Fruit fly (Drosophila melanogaster) whole organism, prepupa: ENCODE results near the gene CG1503.

Experiments used
- CG10669 ChIP-seq: fragments of 200-800 bp; sonication (Bioruptor generic); optimal IDR thresholded peaks from 3 replicates; lab custom pipeline; 2018; ENCODE audit warnings: missing biosample characterization, mild to moderate bottlenecking, missing genetic modification characterization, moderate library complexity
- CG16779 ChIP-seq: fragments of 200-800 bp; sonication (Bioruptor generic); optimal IDR thresholded peaks from 3 replicates; lab custom pipeline; 2017; ENCODE audit warnings: missing biosample characterization, mild to moderate bottlenecking, missing genetic modification characterization
- CG3032 ChIP-seq: fragments of 200-800 bp; optimal IDR thresholded peaks from 2 replicates; lab custom pipeline; 2019; ENCODE audit warnings: missing biosample characterization, mild to moderate bottlenecking, missing genetic modification characterization, moderate library complexity
- CG6276 ChIP-seq: fragments of 200-800 bp; sonication (Bioruptor generic); optimal IDR thresholded peaks from 2 replicates; lab custom pipeline; 2017; ENCODE audit warnings: missing biosample characterization, mild to moderate bottlenecking, missing genetic modification characterization
- CG6808 ChIP-seq: fragments of 200-800 bp; sonication (Bioruptor generic); optimal IDR thresholded peaks from 3 replicates; lab custom pipeline; 2017; ENCODE audit warnings: missing biosample characterization, missing genetic modification characterization, mild to moderate bottlenecking, moderate library complexity, missing genetic modification reagents
- CG8319 ChIP-seq: fragments of 200-800 bp; sonication (Bioruptor generic); optimal IDR thresholded peaks from 3 replicates; lab custom pipeline; 2016; ENCODE audit warnings: missing biosample characterization, missing genetic modification characterization
- Eip78C ChIP-seq: fragments of 200-800 bp; sonication (Bioruptor generic); peaks from one replicate; lab custom pipeline; 2016; ENCODE audit warnings: missing biosample characterization, missing genetic modification characterization
- Met ChIP-seq: fragments of 200-800 bp; sonication (Bioruptor generic); optimal IDR thresholded peaks from 3 replicates; lab custom pipeline; 2016; ENCODE audit warnings: missing biosample characterization, missing genetic modification characterization
- Sox102F ChIP-seq: fragments of 200-800 bp; sonication (Bioruptor generic); optimal IDR thresholded peaks from 2 replicates; lab custom pipeline; 2016; ENCODE audit warnings: missing biosample characterization, mild to moderate bottlenecking, missing genetic modification characterization
- dsx ChIP-seq: fragments of 200-800 bp; optimal IDR thresholded peaks from 3 replicates; lab custom pipeline; 2019; ENCODE audit warnings: missing biosample characterization, mild to moderate bottlenecking, missing genetic modification characterization, moderate library complexity; ENCODE audit not compliant: poor library complexity, severe bottlenecking
- lz ChIP-seq: fragments of 200-800 bp; sonication (Bioruptor generic); optimal IDR thresholded peaks from 3 replicates; lab custom pipeline; 2016; ENCODE audit warnings: missing biosample characterization, missing genetic modification characterization
- net ChIP-seq: fragments of 200-800 bp; sonication (Bioruptor generic); optimal IDR thresholded peaks from 3 replicates; lab custom pipeline; 2016; ENCODE audit warnings: missing biosample characterization, missing genetic modification characterization
- ss ChIP-seq, 2 experiments: fragments of 200-800 bp; sonication (Bioruptor generic); optimal IDR thresholded peaks; 2 replicates in 1 of 2; 3 replicates in 1 of 2; lab custom pipeline; 2017 to 2018; ENCODE audit warnings: mild to moderate bottlenecking in 2 of 2, missing biosample characterization in 2 of 2, missing genetic modification characterization in 2 of 2, moderate library complexity in 1 of 2

- TF ChIP-seq CG3032 (no peak), CG16779 (tag; lab: Kevin White, UChicago) (no peak), CG6808 (GFP tag; lab: Kevin White, UChicago) (no peak), net (GFP tag; lab: Kevin White, UChicago) (no peak), CG6276 (no peak), CG10669 (GFP tag; lab: Kevin White, UChicago) (no peak), Sox102F (GFP tag; lab: Kevin White, UChicago) (no peak), Eip78C (GFP tag; lab: Kevin White, UChicago) (no peak), Met (GFP tag; lab: Kevin White, UChicago) (no peak), CG8319 (GFP tag; lab: Kevin White, UChicago) (no peak), ss (GFP tag; optimal IDR thresholded peaks at IDR 0.05; lab: Kevin White, UChicago) (no peak), dsx (no peak), lz (GFP tag; lab: Kevin White, UChicago) (no peak)
These were observed 40.8 kb upstream of the CG1503 start, which contains the start of gene CG45154 for dm6 chrX:21146941-21147340.
